Fruit fly (Drosophila melanogaster) Kc167 (cell line): ENCODE results near the gene Blm.

Experiments used
- Myc ChIP-seq: fragments of >200 bp; optimal IDR thresholded peaks from 2 replicates; lab custom pipeline; 2017; ENCODE audit warnings: missing external identifiers
- Sin3A ChIP-seq: fragments of >200 bp; optimal IDR thresholded peaks from 2 replicates; lab custom pipeline; 2018; ENCODE audit warnings: missing external identifiers
- insv ChIP-seq: fragments of >200 bp; optimal IDR thresholded peaks from 3 replicates; lab custom pipeline; 2018; ENCODE audit warnings: missing external identifiers
- psq ChIP-seq: fragments of >200 bp; optimal IDR thresholded peaks from 2 replicates; lab custom pipeline; 2017; ENCODE audit warnings: missing external identifiers
- ttk ChIP-seq: sonication (Bioruptor generic); optimal IDR thresholded peaks from 2 replicates; lab custom pipeline; 2017; ENCODE audit warnings: missing external identifiers

- TF ChIP-seq insv (no peak), Sin3A (lab: Kevin White, UChicago) (no peak), psq (no peak), Myc (lab: Kevin White, UChicago) (no peak), ttk (lab: Kevin White, UChicago) (no peak)
These were observed 29.1 kb upstream of the Blm start for dm6 chr3R:11770733-11771132.
